Worm (Caenorhabditis elegans): ENCODE measurements around the gene Y24D9A.6.

DNA sequence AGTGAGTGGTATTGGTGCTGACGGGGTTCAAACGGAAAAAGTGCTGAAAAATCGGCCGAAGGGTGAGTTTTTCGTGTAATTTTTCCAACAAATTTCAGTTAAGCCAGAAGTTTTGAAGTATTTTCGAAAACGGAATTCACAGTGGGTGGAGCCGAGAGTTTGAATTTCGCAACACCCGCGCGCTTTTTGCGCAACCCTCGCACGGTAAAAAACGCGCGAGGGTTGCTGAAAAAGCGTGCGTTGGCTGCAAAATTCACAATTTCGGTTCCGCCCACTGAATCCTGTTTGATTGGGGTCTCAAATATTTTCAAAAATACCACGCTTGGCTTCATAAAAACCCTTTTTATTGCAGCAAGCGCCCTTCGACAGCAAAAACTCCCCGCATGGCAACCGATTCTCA lies 47.2 kb upstream of the Y24D9A.6 start:
- TF ChIP-seq unc-62 (GFP tag; optimal IDR thresholded peaks at IDR 0.05) (no peak), snpc-4 (GFP tag; optimal IDR thresholded peaks at IDR 0.05) (no peak), snpc-4 (tag; optimal IDR thresholded peaks at IDR 0.05) (no peak), sdz-38 (tag; optimal IDR thresholded peaks at IDR 0.05) (no peak), lag-1 (GFP tag; IDR thresholded peaks at IDR 0.05) (no peak), ceh-58 (GFP tag; IDR thresholded peaks at IDR 0.05) (no peak), ama-1 (optimal IDR thresholded peaks at IDR 0.05) (no peak), ama-1 (GFP tag; optimal IDR thresholded peaks at IDR 0.05) (no peak), snpc-1.1 (tag; optimal IDR thresholded peaks at IDR 0.05; ENCODE audit: insufficient read depth) (no peak), nfya-1 (tag; optimal IDR thresholded peaks at IDR 0.05; ENCODE audit: borderline replicate concordance, insufficient read depth) (no peak), lsy-27 (tag; optimal IDR thresholded peaks at IDR 0.05; ENCODE audit: borderline replicate concordance, insufficient read depth) (no peak), dpl-1 (GFP tag; optimal IDR thresholded peaks at IDR 0.05) (peak; percentile 30), ztf-26 (tag; optimal IDR thresholded peaks at IDR 0.05) (no peak), F55B11.4 (tag; optimal IDR thresholded peaks at IDR 0.05; ENCODE audit: borderline replicate concordance, insufficient read depth) (no peak)
